Worm (Caenorhabditis elegans) whole organism, L4 larva: ENCODE measurements around the gene W02B12.1.

Source experiments
- D1046.2 ChIP-seq: fragments of 200-800 bp; sonication (Bioruptor generic); IDR thresholded peaks from 2 replicates; pipeline ENCODE4 v1.3.6; 2022; ENCODE audit warnings: missing genetic modification characterization, missing compliant biosample characterization
- F10B5.3 ChIP-seq: sonication (generic microtip); optimal IDR thresholded peaks from 2 replicates; lab custom pipeline; 2016; ENCODE audit warnings: mild to moderate bottlenecking, missing genetic modification characterization, missing compliant biosample characterization
- F37D6.2 ChIP-seq: sonication (generic microtip); optimal IDR thresholded peaks from 2 replicates; lab custom pipeline; 2016; ENCODE audit warnings: mild to moderate bottlenecking, missing genetic modification characterization, missing compliant biosample characterization
- F44E2.7 ChIP-seq: fragments of 200-800 bp; sonication (Bioruptor generic); IDR thresholded peaks from 2 replicates; pipeline ENCODE4 v2.1.2; 2022; ENCODE audit warnings: missing genetic modification characterization, missing compliant biosample characterization
- T20F7.1 ChIP-seq: fragments of 200-800 bp; sonication (Bioruptor generic); optimal IDR thresholded peaks from 2 replicates; lab custom pipeline; 2018; ENCODE audit warnings: mild to moderate bottlenecking, missing genetic modification characterization, missing compliant biosample characterization
- T26A8.4 ChIP-seq: fragments of 200-800 bp; sonication (Bioruptor generic); IDR thresholded peaks from 2 replicates; pipeline ENCODE4 v1.3.6; 2022; ENCODE audit warnings: missing genetic modification characterization, missing compliant biosample characterization
- Y48G9A.11 ChIP-seq: fragments of 200-800 bp; sonication (Bioruptor generic); IDR thresholded peaks from 2 replicates; pipeline ENCODE4 v1.3.6; 2022; ENCODE audit warnings: missing genetic modification reagents, missing genetic modification characterization, missing compliant biosample characterization
- Y75B8A.6 ChIP-seq: fragments of 200-800 bp; sonication (Bioruptor generic); IDR thresholded peaks from 2 replicates; pipeline ENCODE4 v1.3.6; 2022; ENCODE audit warnings: missing genetic modification reagents, missing genetic modification characterization, missing compliant biosample characterization
- aly-2 ChIP-seq: sonication (generic microtip); optimal IDR thresholded peaks from 2 replicates; lab custom pipeline; 2018; ENCODE audit warnings: missing biosample characterization, missing genetic modification characterization
- ama-1 ChIP-seq: fragments of 150-350 bp; optimal IDR thresholded peaks from 2 replicates; lab custom pipeline; 2014; ENCODE audit warnings: inconsistent platforms, mixed read lengths
- attf-4 ChIP-seq: sonication (generic microtip); optimal IDR thresholded peaks from 3 replicates; lab custom pipeline; 2017; ENCODE audit warnings: missing biosample characterization, missing genetic modification characterization
- ceh-28 ChIP-seq: fragments of 150-350 bp; optimal IDR thresholded peaks from 2 replicates; lab custom pipeline; 2014; ENCODE audit warnings: missing biosample characterization, missing genetic modification reagents, missing genetic modification characterization
- ceh-82 ChIP-seq: sonication (generic microtip); optimal IDR thresholded peaks from 2 replicates; lab custom pipeline; 2017; ENCODE audit warnings: missing biosample characterization, missing genetic modification characterization
- ctbp-1 ChIP-seq: fragments of 200-800 bp; sonication (Bioruptor generic); IDR thresholded peaks from 2 replicates; pipeline ENCODE4 v1.3.6; 2022; ENCODE audit warnings: missing genetic modification reagents, missing genetic modification characterization, missing compliant biosample characterization
- daf-16 ChIP-seq, 3 experiments: sonication (generic microtip); optimal IDR thresholded peaks; 2 replicates each; lab custom pipeline; 2016 to 2017; ENCODE audit warnings: missing genetic modification characterization in 3 of 3, missing genetic modification reagents in 3 of 3, mild to moderate bottlenecking in 2 of 3, missing compliant biosample characterization in 2 of 3, missing biosample characterization in 1 of 3, moderate library complexity in 1 of 3
- daf-19 ChIP-seq: fragments of 200-800 bp; sonication (Bioruptor generic); conservative IDR thresholded peaks from 2 replicates; pipeline ENCODE4 v1.3.6; 2022; ENCODE audit warnings: missing genetic modification characterization, missing compliant biosample characterization
- duxl-1 ChIP-seq: sonication (generic microtip); optimal IDR thresholded peaks from 2 replicates; lab custom pipeline; 2016; ENCODE audit warnings: mild to moderate bottlenecking, missing genetic modification characterization, moderate library complexity, missing compliant biosample characterization; ENCODE audit not compliant: poor library complexity
- dve-1 ChIP-seq: sonication (generic microtip); optimal IDR thresholded peaks from 2 replicates; lab custom pipeline; 2017; ENCODE audit warnings: antibody characterized with exemption, mild to moderate bottlenecking, missing genetic modification characterization, missing compliant biosample characterization; ENCODE audit not compliant: insufficient read depth
- egl-27 ChIP-seq: sonication (generic microtip); optimal IDR thresholded peaks from 3 replicates; lab custom pipeline; 2017; ENCODE audit warnings: missing biosample characterization, missing genetic modification reagents, missing genetic modification characterization
- fkh-10 ChIP-seq: fragments of 150-350 bp; optimal IDR thresholded peaks from 2 replicates; lab custom pipeline; 2014; ENCODE audit warnings: missing biosample characterization, missing genetic modification reagents, missing genetic modification characterization
- fos-1 ChIP-seq: fragments of 150-350 bp; optimal IDR thresholded peaks from 2 replicates; lab custom pipeline; 2014; ENCODE audit warnings: missing biosample characterization, missing genetic modification characterization
- gei-8 ChIP-seq: fragments of 200-800 bp; sonication (Bioruptor generic); optimal IDR thresholded peaks from 2 replicates; lab custom pipeline; 2018; ENCODE audit warnings: mild to moderate bottlenecking, missing genetic modification characterization, missing compliant biosample characterization
- hif-1 ChIP-seq, 2 experiments: sonication (generic microtip); optimal IDR thresholded peaks; 2 replicates each; lab custom pipeline; 2016 to 2017; ENCODE audit warnings: missing compliant biosample characterization in 2 of 2, missing genetic modification characterization in 2 of 2, missing genetic modification reagents in 2 of 2, missing genotype in 2 of 2, mild to moderate bottlenecking in 1 of 2
- hlh-30 ChIP-seq: sonication (generic microtip); optimal IDR thresholded peaks from 2 replicates; lab custom pipeline; 2017; ENCODE audit warnings: antibody characterized with exemption, mild to moderate bottlenecking, missing genetic modification characterization, missing compliant biosample characterization; ENCODE audit not compliant: insufficient read depth
- jun-1 ChIP-seq: fragments of 150-350 bp; optimal IDR thresholded peaks from 2 replicates; lab custom pipeline; 2014; ENCODE audit warnings: missing biosample characterization, missing genetic modification reagents, missing genetic modification characterization
- lin-1 ChIP-seq: fragments of 200-800 bp; sonication (Bioruptor generic); IDR thresholded peaks from 2 replicates; pipeline ENCODE4 v1.3.6; 2022; ENCODE audit warnings: missing genetic modification reagents, missing genetic modification characterization, missing compliant biosample characterization
- lin-13 ChIP-seq: fragments of 150-350 bp; optimal IDR thresholded peaks from 2 replicates; lab custom pipeline; 2014; ENCODE audit warnings: missing biosample characterization, missing genetic modification reagents, missing genetic modification characterization
- lin-29 ChIP-seq: fragments of 200-800 bp; sonication (Bioruptor generic); IDR thresholded peaks from 2 replicates; pipeline ENCODE4 v1.3.6; 2022; ENCODE audit warnings: missing genetic modification reagents, missing genetic modification characterization, missing compliant biosample characterization
- lin-38 ChIP-seq: fragments of 200-800 bp; sonication (Bioruptor generic); IDR thresholded peaks from 2 replicates; pipeline ENCODE4 v1.3.6; 2022; ENCODE audit warnings: missing genetic modification reagents, missing genetic modification characterization, missing compliant biosample characterization
- lin-39 ChIP-seq: fragments of 150-350 bp; optimal IDR thresholded peaks from 2 replicates; lab custom pipeline; 2014; ENCODE audit warnings: missing biosample characterization, missing genetic modification reagents, missing genetic modification characterization
- lir-3 ChIP-seq: sonication (generic microtip); optimal IDR thresholded peaks from 2 replicates; lab custom pipeline; 2016; ENCODE audit warnings: mild to moderate bottlenecking, missing genetic modification characterization, missing compliant biosample characterization
- mep-1 ChIP-seq: fragments of 150-350 bp; sonication (generic microtip); optimal IDR thresholded peaks from 3 replicates; lab custom pipeline; 2014; ENCODE audit warnings: missing biosample characterization, missing genetic modification characterization
- mes-2 ChIP-seq: sonication (generic microtip); optimal IDR thresholded peaks from 2 replicates; lab custom pipeline; 2016; ENCODE audit warnings: missing genotype, mild to moderate bottlenecking, missing genetic modification characterization, missing compliant biosample characterization; ENCODE audit not compliant: poor library complexity, severe bottlenecking
- mxl-3 ChIP-seq: fragments of 200-800 bp; sonication (Bioruptor generic); optimal IDR thresholded peaks from 2 replicates; lab custom pipeline; 2018; ENCODE audit warnings: mild to moderate bottlenecking, missing genetic modification characterization, missing compliant biosample characterization
- nhr-102 ChIP-seq: sonication (generic microtip); optimal IDR thresholded peaks from 2 replicates; lab custom pipeline; 2016; ENCODE audit warnings: mild to moderate bottlenecking, missing genetic modification characterization, moderate library complexity, missing compliant biosample characterization
- nhr-28 ChIP-seq: fragments of 150-350 bp; optimal IDR thresholded peaks from 2 replicates; lab custom pipeline; 2014; ENCODE audit warnings: missing biosample characterization, missing genetic modification characterization
- nhr-41 ChIP-seq: fragments of 200-800 bp; sonication (Bioruptor generic); IDR thresholded peaks from 2 replicates; pipeline ENCODE4 v1.3.6; 2022; ENCODE audit warnings: missing genetic modification reagents, missing genetic modification characterization, missing compliant biosample characterization
- nhr-6 ChIP-seq: fragments of 150-350 bp; optimal IDR thresholded peaks from 2 replicates; lab custom pipeline; 2014; ENCODE audit warnings: missing biosample characterization, missing genetic modification characterization
- pha-4 ChIP-seq, 2 experiments: fragments of 150-350 bp in 1 of 2; fragments of 200-800 bp in 1 of 2; sonication (Bioruptor generic) in 1 of 2; IDR thresholded peaks in 1 of 2; optimal IDR thresholded peaks in 1 of 2; 2 replicates each; pipeline versions ENCODE4 v1.3.6 to Lab custom; 2014 to 2022; ENCODE audit warnings: missing genetic modification characterization in 2 of 2, missing genetic modification reagents in 2 of 2, missing biosample characterization in 1 of 2, missing compliant biosample characterization in 1 of 2
- php-3 ChIP-seq: fragments of 200-800 bp; sonication (Bioruptor generic); IDR thresholded peaks from 2 replicates; pipeline ENCODE4 v1.3.6; 2022; ENCODE audit warnings: missing genetic modification reagents, missing genetic modification characterization, missing compliant biosample characterization
- sdz-12 ChIP-seq: fragments of 200-800 bp; sonication (Bioruptor generic); optimal IDR thresholded peaks from 2 replicates; lab custom pipeline; 2018; ENCODE audit warnings: mild to moderate bottlenecking, missing genetic modification characterization, missing compliant biosample characterization
- skn-1 ChIP-seq: fragments of 150-350 bp; optimal IDR thresholded peaks from 2 replicates; lab custom pipeline; 2014; ENCODE audit warnings: missing biosample characterization, missing genetic modification characterization
- snpc-1.2 ChIP-seq: fragments of 200-800 bp; sonication (Bioruptor generic); IDR thresholded peaks from 2 replicates; pipeline ENCODE4 v1.3.6; 2022; ENCODE audit warnings: missing genetic modification reagents, missing genetic modification characterization, missing compliant biosample characterization
- snpc-4 ChIP-seq: fragments of 150-350 bp; optimal IDR thresholded peaks from 2 replicates; lab custom pipeline; 2014; ENCODE audit warnings: missing biosample characterization, missing genetic modification characterization
- tag-97 ChIP-seq: fragments of 200-800 bp; sonication (Bioruptor generic); IDR thresholded peaks from 2 replicates; pipeline ENCODE4 v1.3.6; 2022; ENCODE audit warnings: missing genetic modification characterization, missing compliant biosample characterization
- unc-130 ChIP-seq: sonication (generic microtip); optimal IDR thresholded peaks from 2 replicates; lab custom pipeline; 2016; ENCODE audit warnings: missing genetic modification reagents, missing genetic modification characterization, missing compliant biosample characterization
- unc-39 ChIP-seq: sonication (generic microtip); optimal IDR thresholded peaks from 2 replicates; lab custom pipeline; 2017; ENCODE audit warnings: missing biosample characterization, missing genetic modification characterization
- unc-62 ChIP-seq, 3 experiments: fragments of 150-350 bp in 1 of 3; sonication (generic microtip); optimal IDR thresholded peaks in 2 of 3; peaks in 1 of 3; 1 replicate in 1 of 3; 2 replicates in 2 of 3; lab custom pipeline; 2014 to 2017; ENCODE audit warnings: missing biosample characterization in 3 of 3, missing genetic modification characterization in 3 of 3, missing genetic modification reagents in 3 of 3, missing genotype in 1 of 3
- zfp-3 ChIP-seq: fragments of 200-800 bp; sonication (Bioruptor generic); conservative IDR thresholded peaks from 2 replicates; pipeline ENCODE4 v1.3.6; 2022; ENCODE audit warnings: missing genetic modification reagents, missing genetic modification characterization, missing compliant biosample characterization
- zip-11 ChIP-seq: fragments of 200-800 bp; sonication (Bioruptor generic); IDR thresholded peaks from 2 replicates; pipeline ENCODE4 v1.3.6; 2022; ENCODE audit warnings: missing genetic modification characterization, missing compliant biosample characterization

Gene W02B12.1

ce11 chrII:11472542-11472941 lies 23.7 kb downstream of the W02B12.1 start (continued):
- TF ChIP-seq ceh-82 (tag; lab: Kevin White, UChicago) (no peak), unc-62 (GFP tag; optimal IDR thresholded peaks at IDR 0.05 in 1 of 2; lab: Kevin White, UChicago) (no peak), unc-62 (tag; optimal IDR thresholded peaks at IDR 0.05; lab: Kevin White, UChicago) (no peak), lin-13 (GFP tag; lab: Kevin White, UChicago) (no peak), snpc-1.2 (GFP tag; lab: Robert Waterston, UW) (no peak), Y75B8A.6 (GFP tag; lab: Robert Waterston, UW) (no peak), lin-39 (tag; lab: Kevin White, UChicago) (no peak), ama-1 (no peak), jun-1 (tag; lab: Kevin White, UChicago) (no peak), D1046.2 (GFP tag; lab: Robert Waterston, UW) (no peak), tag-97 (GFP tag; lab: Robert Waterston, UW) (no peak), F44E2.7 (GFP tag; lab: Robert Waterston, UW) (no peak), skn-1 (tag; lab: Kevin White, UChicago) (no peak), gei-8 (no peak), mxl-3 (GFP tag; lab: Kevin White, UChicago) (peak; percentile 98), mes-2 (tag; lab: Kevin White, UChicago) (no peak), pha-4 (GFP tag; IDR thresholded peaks at IDR 0.05; lab: Robert Waterston, UW) (no peak), pha-4 (tag; optimal IDR thresholded peaks at IDR 0.05; lab: Kevin White, UChicago) (no peak), nhr-6 (tag; lab: Kevin White, UChicago) (no peak), T26A8.4 (no peak), zfp-3 (GFP tag; lab: Robert Waterston, UW) (no peak), F10B5.3 (tag; lab: Kevin White, UChicago) (no peak), nhr-28 (tag; lab: Kevin White, UChicago) (peak; percentile 91), fos-1 (tag; lab: Kevin White, UChicago) (no peak), lir-3 (tag; lab: Kevin White, UChicago) (no peak), daf-19 (GFP tag; lab: Robert Waterston, UW) (no peak), nhr-41 (GFP tag; lab: Robert Waterston, UW) (no peak), mep-1 (tag; lab: Kevin White, UChicago) (no peak), lin-29 (GFP tag; lab: Robert Waterston, UW) (no peak), hif-1 (tag; optimal IDR thresholded peaks at IDR 0.05; lab: Kevin White, UChicago) (peak; percentile 58 to 92), lin-38 (no peak), dve-1 (tag; lab: Kevin White, UChicago) (peak; percentile 64), sdz-12 (no peak), zip-11 (no peak), daf-16 (GFP tag; optimal IDR thresholded peaks at IDR 0.05; lab: Kevin White, UChicago) (no peak), daf-16 (tag; optimal IDR thresholded peaks at IDR 0.05; lab: Kevin White, UChicago) (peak; percentile 37), unc-130 (GFP tag; lab: Kevin White, UChicago) (no peak), egl-27 (tag; lab: Kevin White, UChicago) (no peak), fkh-10 (GFP tag; lab: Kevin White, UChicago) (no peak), ctbp-1 (no peak), hlh-30 (tag; lab: Kevin White, UChicago) (peak; percentile 71), php-3 (0 out of 2 replicates have a peak, but pooled peaks have one; percentile 10), duxl-1 (no peak), nhr-102 (no peak), T20F7.1 (GFP tag; lab: Kevin White, UChicago) (peak; percentile 25), unc-39 (no peak), snpc-4 (tag; lab: Kevin White, UChicago) (no peak), attf-4 (tag; lab: Kevin White, UChicago) (no peak), Y48G9A.11 (GFP tag; lab: Robert Waterston, UW) (no peak), F37D6.2 (tag; lab: Kevin White, UChicago) (no peak), ceh-28 (no peak), aly-2 (no peak), lin-1 (GFP tag; lab: Robert Waterston, UW) (no peak)
